Worm (Caenorhabditis elegans) whole organism, early embryonic: ENCODE data around the gene srg-68.

Experiments
- B0310.2 ChIP-seq: sonication (generic microtip); optimal IDR thresholded peaks from 2 replicates; lab custom pipeline; 2016; ENCODE audit warnings: mild to moderate bottlenecking, missing genetic modification characterization, missing compliant biosample characterization
- F13C5.2 ChIP-seq: sonication (generic microtip); optimal IDR thresholded peaks from 2 replicates; lab custom pipeline; 2017; ENCODE audit warnings: mild to moderate bottlenecking, missing genetic modification characterization, inconsistent platforms, missing compliant biosample characterization
- aly-1 ChIP-seq: sonication (generic microtip); optimal IDR thresholded peaks from 2 replicates; lab custom pipeline; 2016; ENCODE audit warnings: missing genetic modification characterization, missing compliant biosample characterization
- ama-1 ChIP-seq: fragments of 150-350 bp; optimal IDR thresholded peaks from 2 replicates; lab custom pipeline; 2014
- ceh-13 ChIP-seq: fragments of 200-800 bp; sonication (Bioruptor generic); optimal IDR thresholded peaks from 2 replicates; lab custom pipeline; 2018; ENCODE audit warnings: mild to moderate bottlenecking, missing genetic modification characterization, missing compliant biosample characterization
- ceh-36 ChIP-seq: sonication (generic microtip); optimal IDR thresholded peaks from 2 replicates; lab custom pipeline; 2016; ENCODE audit warnings: missing genetic modification characterization, inconsistent platforms, missing compliant biosample characterization
- ets-7 ChIP-seq: sonication (generic microtip); optimal IDR thresholded peaks from 2 replicates; lab custom pipeline; 2016; ENCODE audit warnings: missing genotype, missing genetic modification characterization, missing compliant biosample characterization
- flt-1 ChIP-seq: fragments of 200-800 bp; sonication (Bioruptor generic); IDR thresholded peaks from 2 replicates; pipeline ENCODE4 v1.3.6; 2022; ENCODE audit warnings: missing genetic modification characterization, missing compliant biosample characterization
- hmbx-1 ChIP-seq: sonication (generic microtip); optimal IDR thresholded peaks from 2 replicates; lab custom pipeline; 2016; ENCODE audit warnings: mild to moderate bottlenecking, missing genetic modification characterization, missing compliant biosample characterization
- hmg-4 ChIP-seq: fragments of 200-800 bp; sonication (Bioruptor generic); optimal IDR thresholded peaks from 2 replicates; lab custom pipeline; 2018; ENCODE audit warnings: mild to moderate bottlenecking, missing genetic modification characterization, missing compliant biosample characterization
- hnd-1 ChIP-seq: sonication (generic microtip); optimal IDR thresholded peaks from 2 replicates; lab custom pipeline; 2016; ENCODE audit warnings: missing genetic modification characterization, missing compliant biosample characterization
- pes-1 ChIP-seq: fragments of 200-800 bp; sonication (Bioruptor generic); IDR thresholded peaks from 2 replicates; pipeline ENCODE4 v1.3.6; 2022; ENCODE audit warnings: missing genetic modification reagents, missing genetic modification characterization, missing compliant biosample characterization
- scrt-1 ChIP-seq: fragments of 200-800 bp; sonication (Bioruptor generic); IDR thresholded peaks from 2 replicates; pipeline ENCODE4 v1.3.6; 2022; ENCODE audit warnings: missing genetic modification characterization, missing compliant biosample characterization
- sea-1 ChIP-seq: fragments of 200-800 bp; sonication (Bioruptor generic); conservative IDR thresholded peaks from 2 replicates; pipeline ENCODE4 v1.3.6; 2022; ENCODE audit warnings: missing genetic modification characterization, missing compliant biosample characterization
- tbx-11 ChIP-seq: fragments of 200-800 bp; sonication (Bioruptor generic); IDR thresholded peaks from 2 replicates; pipeline ENCODE4 v1.3.6; 2022; ENCODE audit warnings: missing genetic modification characterization, missing compliant biosample characterization
- tbx-37 ChIP-seq: fragments of 200-800 bp; sonication (Bioruptor generic); conservative IDR thresholded peaks from 2 replicates; pipeline ENCODE4 v1.3.6; 2022; ENCODE audit warnings: missing genetic modification reagents, missing genetic modification characterization, missing compliant biosample characterization
- tra-4 ChIP-seq: sonication (generic microtip); optimal IDR thresholded peaks from 2 replicates; lab custom pipeline; 2017; ENCODE audit warnings: missing genetic modification characterization, missing compliant biosample characterization

The srg-68 gene

ce11 chrV:5454955-5455354 is 10.3 kb downstream of the srg-68 start:
- TF ChIP-seq B0310.2 (tag; lab: Kevin White, UChicago) (no peak), ets-7 (no peak), ama-1 (no peak), hmbx-1 (no peak), hnd-1 (tag; lab: Kevin White, UChicago) (no peak), flt-1 (GFP tag; lab: Robert Waterston, UW) (no peak), ceh-36 (no peak), scrt-1 (no peak), aly-1 (no peak), sea-1 (no peak), tra-4 (no peak), ceh-13 (GFP tag; lab: Kevin White, UChicago) (no peak), hmg-4 (GFP tag; lab: Kevin White, UChicago) (no peak), pes-1 (no peak)

ce11 chrV:5453615-5454014 is 11.6 kb downstream of the srg-68 start, which contains the start of gene glc-3:
glc-3 (minus strand) TSS chrV:5453715.
- TF ChIP-seq aly-1 (no peak), scrt-1 (no peak), ceh-36 (no peak), tra-4 (no peak)

ce11 chrV:5450742-5451141 is 14.5 kb downstream of the srg-68 start:
- TF ChIP-seq ceh-13 (GFP tag; lab: Kevin White, UChicago): no peak
- no peak for TF ChIP-seq tbx-37 (GFP tag; lab: Robert Waterston, UW)
- no peak for TF ChIP-seq B0310.2 (tag; lab: Kevin White, UChicago)
- TF ChIP-seq pes-1: no peak
- TF ChIP-seq aly-1: no peak

ce11 chrV:5447057-5447456 is 18.2 kb downstream of the srg-68 start:
- TF ChIP-seq hnd-1 (tag; lab: Kevin White, UChicago) (no peak), F13C5.2 (tag; lab: Kevin White, UChicago) (no peak), sea-1 (no peak), tbx-37 (GFP tag; lab: Robert Waterston, UW) (no peak), ceh-36 (no peak), scrt-1 (no peak), aly-1 (no peak), hmg-4 (GFP tag; lab: Kevin White, UChicago) (no peak), tbx-11 (GFP tag; lab: Robert Waterston, UW) (no peak), pes-1 (no peak), tra-4 (no peak), ceh-13 (GFP tag; lab: Kevin White, UChicago) (no peak), ets-7 (no peak), hmbx-1 (no peak), flt-1 (GFP tag; lab: Robert Waterston, UW) (no peak)

- no peak for TF ChIP-seq tbx-11 (GFP tag; lab: Robert Waterston, UW)
- no peak for TF ChIP-seq hmg-4 (GFP tag; lab: Kevin White, UChicago)
- no peak for TF ChIP-seq tra-4
- no peak for TF ChIP-seq B0310.2 (tag; lab: Kevin White, UChicago)
- TF ChIP-seq ets-7: no peak
- no peak for TF ChIP-seq ceh-13 (GFP tag; lab: Kevin White, UChicago)
- TF ChIP-seq scrt-1: no peak
- no peak for TF ChIP-seq hnd-1 (tag; lab: Kevin White, UChicago)
- no peak for TF ChIP-seq aly-1
- TF ChIP-seq ceh-36: no peak
- no peak for TF ChIP-seq sea-1
- TF ChIP-seq ama-1: no peak
These were observed 19.4 kb downstream of the srg-68 start, which contains the start of gene F08F3.1 for ce11 chrV:5445839-5446238. F08F3.1 (plus strand) TSS chrV:5446139.

- TF ChIP-seq ceh-36 (no peak), aly-1 (no peak)
These were observed 21.2 kb downstream of the srg-68 start for ce11 chrV:5444037-5444436.

ce11 chrV:5442366-5442765 is 22.9 kb downstream of the srg-68 start:
- TF ChIP-seq ama-1 (no peak), ets-7 (no peak), hmg-4 (GFP tag; lab: Kevin White, UChicago) (no peak), tbx-37 (GFP tag; lab: Robert Waterston, UW) (no peak), hnd-1 (tag; lab: Kevin White, UChicago) (no peak), ceh-36 (no peak), sea-1 (no peak), ceh-13 (GFP tag; lab: Kevin White, UChicago) (no peak), scrt-1 (no peak), F13C5.2 (tag; lab: Kevin White, UChicago) (no peak), hmbx-1 (no peak), tbx-11 (GFP tag; lab: Robert Waterston, UW) (no peak), B0310.2 (tag; lab: Kevin White, UChicago) (no peak), aly-1 (no peak), pes-1 (no peak), tra-4 (no peak), flt-1 (GFP tag; lab: Robert Waterston, UW) (no peak)

ce11 chrV:5439068-5439467 is 26.2 kb downstream of the srg-68 start, which contains the start of gene snpc-1.3:
snpc-1.3 (minus strand) TSS chrV:5439168.
- TF ChIP-seq pes-1: no peak

ce11 chrV:5433020-5433419 is 32.2 kb downstream of the srg-68 start, which contains the start of gene acl-6:
acl-6 (plus strand) TSS chrV:5433386.
- TF ChIP-seq pes-1 (no peak), ama-1 (no peak), B0310.2 (tag; lab: Kevin White, UChicago) (no peak), tbx-11 (GFP tag; lab: Robert Waterston, UW) (no peak), hmbx-1 (no peak), hnd-1 (tag; lab: Kevin White, UChicago) (no peak), scrt-1 (no peak), ceh-13 (GFP tag; lab: Kevin White, UChicago) (no peak), flt-1 (GFP tag; lab: Robert Waterston, UW) (no peak), tra-4 (no peak), ceh-36 (no peak), sea-1 (no peak), tbx-37 (GFP tag; lab: Robert Waterston, UW) (no peak), F13C5.2 (tag; lab: Kevin White, UChicago) (no peak), hmg-4 (GFP tag; lab: Kevin White, UChicago) (no peak), aly-1 (no peak), ets-7 (no peak)
